Worm (Caenorhabditis elegans): ENCODE data around the gene Y54G2A.40.

- TF ChIP-seq snpc-4 (tag; optimal IDR thresholded peaks at IDR 0.05), result no peak
- no peak for TF ChIP-seq skn-1 (tag; optimal IDR thresholded peaks at IDR 0.05)
- TF ChIP-seq tbx-2 (tag; optimal IDR thresholded peaks at IDR 0.05), result no peak
Measured at ce11 chrIV:2838308-2838707, 8.0 kb upstream of the Y54G2A.40 start, which contains the start of gene Y54G2A.7.
